Worm (Caenorhabditis elegans) whole organism, young adult: Measurements from ENCODE around the gene nhr-28.

ENCODE experiments used
- B0336.3 ChIP-seq: fragments of 200-800 bp; sonication (Bioruptor generic); IDR thresholded peaks from 2 replicates; pipeline ENCODE4 v1.3.6; 2022; ENCODE audit warnings: missing genetic modification characterization, missing compliant biosample characterization
- C17E4.6 ChIP-seq: fragments of 200-800 bp; sonication (Bioruptor generic); IDR thresholded peaks from 2 replicates; pipeline ENCODE4 v1.3.6; 2022; ENCODE audit warnings: missing genetic modification reagents, missing genetic modification characterization, missing compliant biosample characterization
- F37B4.10 ChIP-seq: fragments of 200-800 bp; sonication (Bioruptor generic); IDR thresholded peaks from 2 replicates; pipeline ENCODE4 v1.3.6; 2022; ENCODE audit warnings: missing genetic modification characterization, missing compliant biosample characterization
- F55B11.4 ChIP-seq: sonication (generic microtip); optimal IDR thresholded peaks from 2 replicates; lab custom pipeline; 2016; ENCODE audit warnings: missing compliant biosample characterization, missing genetic modification characterization, borderline replicate concordance; ENCODE audit not compliant: insufficient read depth
- ama-1 ChIP-seq, 3 experiments: fragments of 150-350 bp in 1 of 3; sonication (generic microtip) in 2 of 3; optimal IDR thresholded peaks; 2 replicates each; lab custom pipeline; 2014 to 2018; ENCODE audit warnings: missing biosample characterization in 2 of 3, missing genetic modification characterization in 2 of 3, missing genetic modification reagents in 2 of 3
- aptf-3 ChIP-seq: fragments of 200-800 bp; sonication (Bioruptor generic); IDR thresholded peaks from 2 replicates; pipeline ENCODE4 v1.3.6; 2022; ENCODE audit warnings: missing genetic modification characterization, missing compliant biosample characterization
- atf-7 ChIP-seq: sonication (generic microtip); optimal IDR thresholded peaks from 2 replicates; lab custom pipeline; 2017; ENCODE audit warnings: mild to moderate bottlenecking, missing genetic modification characterization, missing compliant biosample characterization
- attf-3 ChIP-seq: fragments of 200-800 bp; sonication (Bioruptor generic); conservative IDR thresholded peaks from 2 replicates; pipeline ENCODE4 v1.3.6; 2022; ENCODE audit warnings: missing genetic modification reagents, missing genetic modification characterization, missing compliant biosample characterization
- attf-6 ChIP-seq: fragments of 200-800 bp; sonication (Bioruptor generic); IDR thresholded peaks from 2 replicates; pipeline ENCODE4 v1.3.6; 2022; ENCODE audit warnings: missing genetic modification reagents, missing genetic modification characterization, missing compliant biosample characterization
- cebp-2 ChIP-seq: fragments of 200-800 bp; sonication (Bioruptor generic); IDR thresholded peaks from 2 replicates; pipeline ENCODE4 v1.3.6; 2022; ENCODE audit warnings: missing genetic modification characterization, missing compliant biosample characterization
- ceh-40 ChIP-seq: fragments of 200-800 bp; sonication (Bioruptor generic); IDR thresholded peaks from 2 replicates; pipeline ENCODE4 v1.3.6; 2022; ENCODE audit warnings: missing genetic modification characterization, missing compliant biosample characterization
- ceh-58 ChIP-seq: fragments of 200-800 bp; sonication (Bioruptor generic); IDR thresholded peaks from 2 replicates; pipeline ENCODE4 v1.3.6; 2022; ENCODE audit warnings: missing genetic modification characterization, missing compliant biosample characterization
- chd-7 ChIP-seq: sonication (generic microtip); optimal IDR thresholded peaks from 2 replicates; lab custom pipeline; 2016; ENCODE audit warnings: mild to moderate bottlenecking, missing genetic modification characterization, moderate library complexity, missing compliant biosample characterization
- dox-1 ChIP-seq: fragments of 200-800 bp; sonication (Bioruptor generic); IDR thresholded peaks from 2 replicates; pipeline ENCODE4 v1.3.6; 2022; ENCODE audit warnings: missing genetic modification reagents, missing genetic modification characterization, missing compliant biosample characterization
- dpff-1 ChIP-seq: sonication (generic microtip); optimal IDR thresholded peaks from 2 replicates; lab custom pipeline; 2017; ENCODE audit warnings: mild to moderate bottlenecking, missing genetic modification characterization, missing compliant biosample characterization
- egl-18 ChIP-seq: fragments of 200-800 bp; sonication (Bioruptor generic); IDR thresholded peaks from 2 replicates; pipeline ENCODE4 v1.3.6; 2022; ENCODE audit warnings: missing genetic modification reagents, missing genetic modification characterization, missing compliant biosample characterization
- fkh-3 ChIP-seq: sonication (generic microtip); optimal IDR thresholded peaks from 2 replicates; lab custom pipeline; 2016; ENCODE audit warnings: mild to moderate bottlenecking, missing genetic modification characterization, missing compliant biosample characterization
- hmg-1.2 ChIP-seq: fragments of 200-800 bp; sonication (Bioruptor generic); IDR thresholded peaks from 2 replicates; pipeline ENCODE4 v1.3.6; 2022; ENCODE audit warnings: missing genetic modification reagents, missing genetic modification characterization, missing compliant biosample characterization
- hsf-1 ChIP-seq: fragments of 200-800 bp; sonication (Bioruptor generic); IDR thresholded peaks from 2 replicates; pipeline ENCODE4 v1.3.6; 2022; ENCODE audit warnings: missing genetic modification reagents, missing genetic modification characterization, missing compliant biosample characterization
- let-526 ChIP-seq: fragments of 200-800 bp; sonication (Bioruptor generic); IDR thresholded peaks from 2 replicates; pipeline ENCODE4 v1.3.6; 2022; ENCODE audit warnings: missing genetic modification reagents, missing genetic modification characterization, missing compliant biosample characterization
- let-607 ChIP-seq, 2 experiments: fragments of 200-800 bp in 1 of 2; sonication (Bioruptor generic) in 1 of 2; sonication (generic microtip) in 1 of 2; optimal IDR thresholded peaks; 2 replicates each; lab custom pipeline; 2016 to 2018; ENCODE audit warnings: mild to moderate bottlenecking in 2 of 2, missing compliant biosample characterization in 2 of 2, missing genetic modification characterization in 2 of 2, moderate library complexity in 2 of 2, missing genotype in 1 of 2
- lin-26 ChIP-seq: fragments of 200-800 bp; sonication (Bioruptor generic); IDR thresholded peaks from 2 replicates; pipeline ENCODE4 v1.3.6; 2022; ENCODE audit warnings: missing genetic modification reagents, missing genetic modification characterization, missing compliant biosample characterization
- lin-40 ChIP-seq: sonication (generic microtip); optimal IDR thresholded peaks from 2 replicates; lab custom pipeline; 2016; ENCODE audit warnings: missing genetic modification characterization, mild to moderate bottlenecking, missing compliant biosample characterization, missing genotype, missing genetic modification reagents
- lin-54 ChIP-seq: fragments of 200-800 bp; sonication (Bioruptor generic); optimal IDR thresholded peaks from 2 replicates; lab custom pipeline; 2018; ENCODE audit warnings: mild to moderate bottlenecking, missing genetic modification characterization, missing compliant biosample characterization
- madf-10 ChIP-seq: sonication (generic microtip); optimal IDR thresholded peaks from 2 replicates; lab custom pipeline; 2016; ENCODE audit warnings: mild to moderate bottlenecking, missing genetic modification characterization, missing compliant biosample characterization
- madf-6 ChIP-seq: fragments of 200-800 bp; sonication (Bioruptor generic); IDR thresholded peaks from 2 replicates; pipeline ENCODE4 v1.3.6; 2022; ENCODE audit warnings: missing genetic modification reagents, missing genetic modification characterization, missing compliant biosample characterization
- nfya-1 ChIP-seq: sonication (generic microtip); optimal IDR thresholded peaks from 2 replicates; lab custom pipeline; 2017; ENCODE audit warnings: antibody characterized with exemption, missing compliant biosample characterization, missing genetic modification characterization, borderline replicate concordance; ENCODE audit not compliant: insufficient read depth
- nhr-120 ChIP-seq: fragments of 200-800 bp; sonication (Bioruptor generic); IDR thresholded peaks from 2 replicates; pipeline ENCODE4 v1.3.6; 2022; ENCODE audit warnings: missing genetic modification characterization, missing compliant biosample characterization
- nhr-179 ChIP-seq: sonication (generic microtip); optimal IDR thresholded peaks from 2 replicates; lab custom pipeline; 2016; ENCODE audit warnings: mild to moderate bottlenecking, missing genetic modification characterization, missing compliant biosample characterization
- snpc-3.4 ChIP-seq: sonication (generic microtip); optimal IDR thresholded peaks from 2 replicates; lab custom pipeline; 2017; ENCODE audit warnings: missing genetic modification characterization, mild to moderate bottlenecking, missing compliant biosample characterization, antibody characterized with exemption, moderate library complexity, missing genotype, missing genetic modification reagents
- somi-1 ChIP-seq: fragments of 200-800 bp; sonication (Bioruptor generic); optimal IDR thresholded peaks from 2 replicates; lab custom pipeline; 2018; ENCODE audit warnings: mild to moderate bottlenecking, missing genetic modification characterization, missing compliant biosample characterization
- sptf-2 ChIP-seq: fragments of 200-800 bp; sonication (Bioruptor generic); optimal IDR thresholded peaks from 2 replicates; lab custom pipeline; 2018; ENCODE audit warnings: mild to moderate bottlenecking, missing genetic modification characterization, missing compliant biosample characterization
- tbp1 ChIP-seq: fragments of 200-800 bp; sonication (Bioruptor generic); optimal IDR thresholded peaks from 2 replicates; lab custom pipeline; 2018; ENCODE audit warnings: mild to moderate bottlenecking, missing genetic modification characterization, missing compliant biosample characterization
- tbx-9 ChIP-seq: sonication (generic microtip); optimal IDR thresholded peaks from 2 replicates; lab custom pipeline; 2016; ENCODE audit warnings: borderline replicate concordance, missing genetic modification characterization, inconsistent platforms, missing compliant biosample characterization
- unc-130 ChIP-seq: sonication (generic microtip); optimal IDR thresholded peaks from 2 replicates; lab custom pipeline; 2016; ENCODE audit warnings: missing genetic modification reagents, missing genetic modification characterization, missing compliant biosample characterization
- unc-62 ChIP-seq: fragments of 150-350 bp; optimal IDR thresholded peaks from 2 replicates; lab custom pipeline; 2014; ENCODE audit warnings: missing biosample characterization, missing genetic modification reagents, missing genetic modification characterization
- zfh-2 ChIP-seq: fragments of 200-800 bp; sonication (Bioruptor generic); conservative IDR thresholded peaks from 2 replicates; pipeline ENCODE4 v1.3.6; 2022; ENCODE audit warnings: missing genetic modification reagents, missing genetic modification characterization, missing compliant biosample characterization
- zim-3 ChIP-seq: sonication (generic microtip); optimal IDR thresholded peaks from 2 replicates; lab custom pipeline; 2017; ENCODE audit warnings: mild to moderate bottlenecking, missing genetic modification characterization, moderate library complexity, missing compliant biosample characterization

The nhr-28 gene

ce11 chrX:16349019-16349418 is 5.8 kb upstream of the nhr-28 start (continued):
- no peak for TF ChIP-seq tbx-9 (tag; lab: Kevin White, UChicago)
- TF ChIP-seq attf-6 (GFP tag; lab: Robert Waterston, UW): no peak
- no peak for TF ChIP-seq ceh-40 (GFP tag; lab: Robert Waterston, UW)
- TF ChIP-seq lin-54 (GFP tag; lab: Kevin White, UChicago): no peak
- no peak for TF ChIP-seq hsf-1 (GFP tag; lab: Robert Waterston, UW)
- TF ChIP-seq cebp-2 (GFP tag; lab: Robert Waterston, UW): no peak
- no peak for TF ChIP-seq unc-62 (GFP tag; lab: Kevin White, UChicago)
- peak; percentile 36 for TF ChIP-seq tbp1 (GFP tag; lab: Kevin White, UChicago)
- peak in 1 of 2 experiments; percentile 31 for TF ChIP-seq let-607 (tag; optimal IDR thresholded peaks at IDR 0.05; lab: Kevin White, UChicago)
- TF ChIP-seq egl-18 (GFP tag; lab: Robert Waterston, UW): no peak
- TF ChIP-seq fkh-3 (tag; lab: Kevin White, UChicago): no peak
- no peak for TF ChIP-seq madf-6 (GFP tag; lab: Robert Waterston, UW)
- no peak for TF ChIP-seq lin-26 (GFP tag; lab: Robert Waterston, UW)
- no peak for TF ChIP-seq F55B11.4 (tag; lab: Kevin White, UChicago)
- 0 out of 2 replicates have a peak, but pooled peaks have one; percentile 10 for TF ChIP-seq hmg-1.2 (GFP tag; lab: Robert Waterston, UW)
- peak; percentile 35 for TF ChIP-seq lin-40 (tag; lab: Kevin White, UChicago)
- peak; percentile 24 for TF ChIP-seq atf-7 (tag; lab: Kevin White, UChicago)
- TF ChIP-seq zim-3 (tag; lab: Kevin White, UChicago): no peak
- TF ChIP-seq dox-1 (GFP tag; lab: Robert Waterston, UW): no peak

- TF ChIP-seq let-526 (GFP tag; lab: Robert Waterston, UW) (no peak), somi-1 (no peak), lin-26 (GFP tag; lab: Robert Waterston, UW) (no peak), ceh-58 (GFP tag; lab: Robert Waterston, UW) (no peak), chd-7 (tag; lab: Kevin White, UChicago) (peak; percentile 10), dpff-1 (no peak)
Measured at ce11 chrX:16352503-16352902, 2.3 kb upstream of the nhr-28 start.

- TF ChIP-seq zfh-2 (GFP tag; lab: Robert Waterston, UW) (no peak), madf-10 (no peak), nhr-179 (tag; lab: Kevin White, UChicago) (no peak), aptf-3 (GFP tag; lab: Robert Waterston, UW) (no peak), hsf-1 (GFP tag; lab: Robert Waterston, UW) (no peak), unc-130 (GFP tag; lab: Kevin White, UChicago) (no peak), ama-1 (optimal IDR thresholded peaks at IDR 0.05; lab: Kevin White, UChicago) (no peak), ama-1 (GFP tag; optimal IDR thresholded peaks at IDR 0.05; lab: Kevin White, UChicago) (no peak), atf-7 (tag; lab: Kevin White, UChicago) (no peak), F37B4.10 (GFP tag; lab: Robert Waterston, UW) (no peak), nhr-120 (GFP tag; lab: Robert Waterston, UW) (no peak), B0336.3 (GFP tag; lab: Robert Waterston, UW) (no peak), sptf-2 (GFP tag; lab: Kevin White, UChicago) (no peak), C17E4.6 (GFP tag; lab: Robert Waterston, UW) (no peak), attf-3 (no peak), snpc-3.4 (tag; lab: Kevin White, UChicago) (no peak), let-526 (GFP tag; lab: Robert Waterston, UW) (no peak), nfya-1 (no peak)
Measured at ce11 chrX:16356341-16356740, 1.6 kb downstream of the nhr-28 start.
